Fruit fly (Drosophila melanogaster) whole organism, pupa: ENCODE data around the gene Tep4.

Source experiments
- CG13204 ChIP-seq: fragments of 200-800 bp; sonication (Bioruptor generic); optimal IDR thresholded peaks from 2 replicates; lab custom pipeline; 2018; ENCODE audit warnings: missing biosample characterization, mild to moderate bottlenecking, missing genetic modification characterization, moderate library complexity
- CG17806 ChIP-seq: fragments of 200-800 bp; sonication (Bioruptor generic); optimal IDR thresholded peaks from 2 replicates; lab custom pipeline; 2018; ENCODE audit warnings: missing biosample characterization, mild to moderate bottlenecking, missing genetic modification characterization, moderate library complexity
- D1 ChIP-seq: fragments of 200-800 bp; sonication (Bioruptor generic); optimal IDR thresholded peaks from 2 replicates; lab custom pipeline; 2018; ENCODE audit warnings: missing biosample characterization, mild to moderate bottlenecking, missing genetic modification characterization, moderate library complexity

- TF ChIP-seq CG13204 (GFP tag; lab: Kevin White, UChicago) (no peak), D1 (no peak), CG17806 (tag; lab: Kevin White, UChicago) (no peak)
Measured at dm6 chr2L:19565233-19565898, 17.1 kb downstream of the Tep4 start, which contains the start of gene CG13077.
